Fruit fly (Drosophila melanogaster) whole organism, adult: ENCODE measurements around the gene CG43638.

Source experiments
- Crg-1 ChIP-seq: fragments of 200-800 bp; sonication (Bioruptor generic); optimal IDR thresholded peaks from 2 replicates; lab custom pipeline; 2016; ENCODE audit warnings: missing biosample characterization, missing genetic modification characterization
- cic ChIP-seq: fragments of 200-800 bp; sonication (Bioruptor generic); optimal IDR thresholded peaks from 2 replicates; lab custom pipeline; 2017; ENCODE audit warnings: missing biosample characterization, mild to moderate bottlenecking, missing genetic modification characterization, moderate library complexity
- toe ChIP-seq: fragments of 200-800 bp; sonication (Bioruptor generic); optimal IDR thresholded peaks from 2 replicates; lab custom pipeline; 2016; ENCODE audit warnings: missing biosample characterization, missing genetic modification characterization

DNA sequence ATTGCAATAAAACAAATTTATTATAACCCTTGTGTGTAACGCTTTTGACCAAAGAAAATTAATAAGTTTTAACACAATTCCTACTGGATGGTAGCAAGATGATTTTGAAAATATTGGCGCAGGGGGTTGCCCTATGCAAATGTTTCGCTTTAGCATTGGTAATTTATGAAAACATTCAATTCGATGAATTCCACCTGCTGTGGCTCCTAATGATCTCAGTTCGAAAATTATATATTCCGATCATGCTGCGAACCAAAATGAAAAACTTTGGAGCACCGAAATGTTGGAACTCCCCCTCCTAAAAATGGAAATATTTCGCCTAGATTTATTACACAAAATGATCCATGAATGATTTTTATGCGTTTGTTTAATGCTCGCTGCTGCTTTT, 41.3 kb downstream of the CG43638 start:
- no peak for TF ChIP-seq toe
- TF ChIP-seq cic (GFP tag; lab: Kevin White, UChicago): no peak
- no peak for TF ChIP-seq Crg-1
